Fruit fly (Drosophila melanogaster) S2 (cell line): ENCODE measurements around the gene CG31268.

Experiments
- CG8478 ChIP-seq: fragments of >200 bp; optimal IDR thresholded peaks from 2 replicates; lab custom pipeline; 2018
- CTCF ChIP-seq, 2 experiments: fragments of >200 bp; optimal IDR thresholded peaks; 2 replicates each; lab custom pipeline; 2018

dm6 chr3R:17014276-17014675 lies 17.3 kb upstream of the CG31268 start, which contains the start of gene Pxd:
- TF ChIP-seq CG8478 (lab: Kevin White, UChicago) (no peak), CTCF (optimal IDR thresholded peaks at IDR 0.05; lab: Kevin White, UChicago) (no peak)
